Worm (Caenorhabditis elegans) whole organism, young adult: Measurements from ENCODE around the gene natb-1.

ENCODE experiments used
- B0019.2 ChIP-seq: fragments of 200-800 bp; sonication (Bioruptor generic); conservative IDR thresholded peaks from 2 replicates; pipeline ENCODE4 v1.3.6; 2022; ENCODE audit warnings: missing genetic modification reagents, missing genetic modification characterization, missing compliant biosample characterization
- C06A6.2 ChIP-seq: fragments of 200-800 bp; sonication (Bioruptor generic); conservative IDR thresholded peaks from 2 replicates; pipeline ENCODE4 v1.3.6; 2022; ENCODE audit warnings: missing genetic modification characterization, missing compliant biosample characterization
- F10E7.11 ChIP-seq: sonication (generic microtip); optimal IDR thresholded peaks from 2 replicates; lab custom pipeline; 2017; ENCODE audit warnings: mild to moderate bottlenecking, missing genetic modification characterization, moderate library complexity, missing compliant biosample characterization
- F23B12.7 ChIP-seq: sonication (generic microtip); optimal IDR thresholded peaks from 2 replicates; lab custom pipeline; 2017; ENCODE audit warnings: missing genetic modification characterization, mild to moderate bottlenecking, missing compliant biosample characterization, antibody characterized with exemption, moderate library complexity; ENCODE audit not compliant: insufficient read depth
- F33H1.4 ChIP-seq: fragments of 200-800 bp; sonication (Bioruptor generic); IDR thresholded peaks from 2 replicates; pipeline ENCODE4 v1.3.6; 2022; ENCODE audit warnings: missing genetic modification reagents, missing genetic modification characterization, missing compliant biosample characterization
- F39B2.1 ChIP-seq: fragments of 200-800 bp; sonication (Bioruptor generic); IDR thresholded peaks from 2 replicates; pipeline ENCODE4 v1.3.6; 2022; ENCODE audit warnings: missing genetic modification reagents, missing genetic modification characterization, missing compliant biosample characterization
- F49E8.2 ChIP-seq: sonication (generic microtip); optimal IDR thresholded peaks from 3 replicates; lab custom pipeline; 2017; ENCODE audit warnings: missing genetic modification characterization, mild to moderate bottlenecking, missing compliant biosample characterization, antibody characterized with exemption, moderate library complexity; ENCODE audit not compliant: insufficient read depth
- F57A8.1 ChIP-seq: fragments of 200-800 bp; sonication (Bioruptor generic); optimal IDR thresholded peaks from 2 replicates; lab custom pipeline; 2018; ENCODE audit warnings: mild to moderate bottlenecking, missing genetic modification characterization, moderate library complexity, missing compliant biosample characterization
- F57C9.4 ChIP-seq: sonication (generic microtip); optimal IDR thresholded peaks from 2 replicates; lab custom pipeline; 2017; ENCODE audit warnings: mild to moderate bottlenecking, missing genetic modification characterization, missing compliant biosample characterization
- K11D2.4 ChIP-seq: fragments of 200-800 bp; sonication (Bioruptor generic); IDR thresholded peaks from 2 replicates; pipeline ENCODE4 v1.3.6; 2022; ENCODE audit warnings: missing genetic modification reagents, missing genetic modification characterization, missing compliant biosample characterization
- T26A5.8 ChIP-seq: sonication (generic microtip); optimal IDR thresholded peaks from 2 replicates; lab custom pipeline; 2016; ENCODE audit warnings: missing genetic modification characterization, missing compliant biosample characterization
- Y53G8AR.9 ChIP-seq: fragments of 200-800 bp; sonication (Bioruptor generic); conservative IDR thresholded peaks from 2 replicates; pipeline ENCODE4 v1.3.6; 2022; ENCODE audit warnings: missing genetic modification reagents, missing genetic modification characterization, missing compliant biosample characterization
- Y56A3A.18 ChIP-seq: fragments of 200-800 bp; sonication (Bioruptor generic); IDR thresholded peaks from 2 replicates; pipeline ENCODE4 v1.3.6; 2022; ENCODE audit warnings: missing genetic modification reagents, missing genetic modification characterization, missing compliant biosample characterization
- Y95B8A.8 ChIP-seq: fragments of 200-800 bp; sonication (Bioruptor generic); IDR thresholded peaks from 2 replicates; pipeline ENCODE4 v1.3.6; 2022; ENCODE audit warnings: missing genetic modification reagents, missing genetic modification characterization, missing compliant biosample characterization
- ZK185.1 ChIP-seq: sonication (generic microtip); optimal IDR thresholded peaks from 2 replicates; lab custom pipeline; 2016; ENCODE audit warnings: mild to moderate bottlenecking, missing genetic modification characterization, missing compliant biosample characterization; ENCODE audit not compliant: poor library complexity, severe bottlenecking
- atf-7 ChIP-seq: sonication (generic microtip); optimal IDR thresholded peaks from 2 replicates; lab custom pipeline; 2017; ENCODE audit warnings: mild to moderate bottlenecking, missing genetic modification characterization, missing compliant biosample characterization
- athp-1 ChIP-seq: sonication (generic microtip); optimal IDR thresholded peaks from 2 replicates; lab custom pipeline; 2017; ENCODE audit warnings: mild to moderate bottlenecking, missing genetic modification characterization, missing compliant biosample characterization
- attf-3 ChIP-seq: fragments of 200-800 bp; sonication (Bioruptor generic); conservative IDR thresholded peaks from 2 replicates; pipeline ENCODE4 v1.3.6; 2022; ENCODE audit warnings: missing genetic modification reagents, missing genetic modification characterization, missing compliant biosample characterization
- attf-6 ChIP-seq: fragments of 200-800 bp; sonication (Bioruptor generic); IDR thresholded peaks from 2 replicates; pipeline ENCODE4 v1.3.6; 2022; ENCODE audit warnings: missing genetic modification reagents, missing genetic modification characterization, missing compliant biosample characterization
- ccch-3 ChIP-seq: fragments of 200-800 bp; sonication (Bioruptor generic); optimal IDR thresholded peaks from 2 replicates; lab custom pipeline; 2018; ENCODE audit warnings: mild to moderate bottlenecking, missing genetic modification characterization, missing compliant biosample characterization
- ceh-40 ChIP-seq: fragments of 200-800 bp; sonication (Bioruptor generic); IDR thresholded peaks from 2 replicates; pipeline ENCODE4 v1.3.6; 2022; ENCODE audit warnings: missing genetic modification characterization, missing compliant biosample characterization
- ceh-79 ChIP-seq: sonication (generic microtip); optimal IDR thresholded peaks from 2 replicates; lab custom pipeline; 2017; ENCODE audit warnings: mild to moderate bottlenecking, missing genetic modification characterization, missing compliant biosample characterization
- ceh-91 ChIP-seq: fragments of 200-800 bp; sonication (Bioruptor generic); IDR thresholded peaks from 2 replicates; pipeline ENCODE4 v1.3.6; 2022; ENCODE audit warnings: missing genetic modification reagents, missing genetic modification characterization, missing compliant biosample characterization
- dox-1 ChIP-seq: fragments of 200-800 bp; sonication (Bioruptor generic); IDR thresholded peaks from 2 replicates; pipeline ENCODE4 v1.3.6; 2022; ENCODE audit warnings: missing genetic modification reagents, missing genetic modification characterization, missing compliant biosample characterization
- dpl-1 ChIP-seq: fragments of 150-350 bp; optimal IDR thresholded peaks from 2 replicates; lab custom pipeline; 2014; ENCODE audit warnings: missing biosample characterization, missing genetic modification reagents, missing genetic modification characterization
- egl-18 ChIP-seq: fragments of 200-800 bp; sonication (Bioruptor generic); IDR thresholded peaks from 2 replicates; pipeline ENCODE4 v1.3.6; 2022; ENCODE audit warnings: missing genetic modification reagents, missing genetic modification characterization, missing compliant biosample characterization
- ets-4 ChIP-seq: fragments of 200-800 bp; sonication (Bioruptor generic); optimal IDR thresholded peaks from 2 replicates; lab custom pipeline; 2018; ENCODE audit warnings: mild to moderate bottlenecking, missing genetic modification characterization, missing compliant biosample characterization
- fkh-3 ChIP-seq: sonication (generic microtip); optimal IDR thresholded peaks from 2 replicates; lab custom pipeline; 2016; ENCODE audit warnings: mild to moderate bottlenecking, missing genetic modification characterization, missing compliant biosample characterization
- hmg-1.2 ChIP-seq: fragments of 200-800 bp; sonication (Bioruptor generic); IDR thresholded peaks from 2 replicates; pipeline ENCODE4 v1.3.6; 2022; ENCODE audit warnings: missing genetic modification reagents, missing genetic modification characterization, missing compliant biosample characterization
- hmg-20 ChIP-seq: fragments of 200-800 bp; sonication (Bioruptor generic); IDR thresholded peaks from 2 replicates; pipeline ENCODE4 v1.3.6; 2022; ENCODE audit warnings: missing genetic modification reagents, missing genetic modification characterization, missing compliant biosample characterization
- hsf-1 ChIP-seq: fragments of 200-800 bp; sonication (Bioruptor generic); IDR thresholded peaks from 2 replicates; pipeline ENCODE4 v1.3.6; 2022; ENCODE audit warnings: missing genetic modification reagents, missing genetic modification characterization, missing compliant biosample characterization
- lin-40 ChIP-seq: sonication (generic microtip); optimal IDR thresholded peaks from 2 replicates; lab custom pipeline; 2016; ENCODE audit warnings: missing genetic modification characterization, mild to moderate bottlenecking, missing compliant biosample characterization, missing genotype, missing genetic modification reagents
- madf-3 ChIP-seq: fragments of 200-800 bp; sonication (Bioruptor generic); IDR thresholded peaks from 2 replicates; pipeline ENCODE4 v1.3.6; 2022; ENCODE audit warnings: missing genetic modification reagents, missing genetic modification characterization, missing compliant biosample characterization
- madf-6 ChIP-seq: fragments of 200-800 bp; sonication (Bioruptor generic); IDR thresholded peaks from 2 replicates; pipeline ENCODE4 v1.3.6; 2022; ENCODE audit warnings: missing genetic modification reagents, missing genetic modification characterization, missing compliant biosample characterization
- mel-28 ChIP-seq: sonication (generic microtip); optimal IDR thresholded peaks from 2 replicates; lab custom pipeline; 2016; ENCODE audit warnings: borderline replicate concordance, mild to moderate bottlenecking, missing genetic modification characterization, missing compliant biosample characterization
- nfyb-1 ChIP-seq: fragments of 200-800 bp; sonication (Bioruptor generic); IDR thresholded peaks from 2 replicates; pipeline ENCODE4 v1.3.6; 2022; ENCODE audit warnings: missing genetic modification reagents, missing genetic modification characterization, missing compliant biosample characterization
- pbrm-1 ChIP-seq: fragments of 200-800 bp; sonication (Bioruptor generic); IDR thresholded peaks from 2 replicates; pipeline ENCODE4 v1.3.6; 2022; ENCODE audit warnings: missing genetic modification reagents, missing genetic modification characterization, missing compliant biosample characterization
- rcor-1 ChIP-seq: fragments of 200-800 bp; sonication (Bioruptor generic); IDR thresholded peaks from 2 replicates; pipeline ENCODE4 v1.3.6; 2022; ENCODE audit warnings: missing genetic modification reagents, missing genetic modification characterization, missing compliant biosample characterization
- sdz-38 ChIP-seq: sonication (generic microtip); optimal IDR thresholded peaks from 2 replicates; lab custom pipeline; 2016; ENCODE audit warnings: missing genotype, missing genetic modification characterization, missing compliant biosample characterization
- sea-2 ChIP-seq: fragments of 200-800 bp; sonication (Bioruptor generic); IDR thresholded peaks from 2 replicates; pipeline ENCODE4 v1.3.6; 2022; ENCODE audit warnings: missing genetic modification characterization, missing compliant biosample characterization
- snpc-4 ChIP-seq, 5 experiments: fragments of 150-350 bp in 1 of 5; sonication (generic microtip) in 4 of 5; optimal IDR thresholded peaks; 2 replicates each; lab custom pipeline; 2014 to 2018; ENCODE audit warnings: missing genetic modification characterization in 5 of 5, missing biosample characterization in 3 of 5, antibody characterized with exemption in 2 of 5, mild to moderate bottlenecking in 2 of 5, missing compliant biosample characterization in 2 of 5, missing genotype in 2 of 5, moderate library complexity in 2 of 5, missing genetic modification reagents in 1 of 5
- somi-1 ChIP-seq: fragments of 200-800 bp; sonication (Bioruptor generic); optimal IDR thresholded peaks from 2 replicates; lab custom pipeline; 2018; ENCODE audit warnings: mild to moderate bottlenecking, missing genetic modification characterization, missing compliant biosample characterization
- tlf-1 ChIP-seq: fragments of 200-800 bp; sonication (Bioruptor generic); optimal IDR thresholded peaks from 2 replicates; lab custom pipeline; 2018; ENCODE audit warnings: mild to moderate bottlenecking, missing genetic modification characterization, missing compliant biosample characterization
- xnd-1 ChIP-seq: sonication (generic microtip); optimal IDR thresholded peaks from 2 replicates; lab custom pipeline; 2016; ENCODE audit warnings: missing genotype, missing genetic modification reagents, missing genetic modification characterization, missing compliant biosample characterization
- ztf-26 ChIP-seq: sonication (generic microtip); optimal IDR thresholded peaks from 2 replicates; lab custom pipeline; 2017; ENCODE audit warnings: missing genetic modification characterization, missing compliant biosample characterization
- ztf-28 ChIP-seq: fragments of 200-800 bp; sonication (Bioruptor generic); IDR thresholded peaks from 2 replicates; pipeline ENCODE4 v1.3.6; 2022; ENCODE audit warnings: missing genetic modification reagents, missing genetic modification characterization, missing compliant biosample characterization
- ztf-3 ChIP-seq: fragments of 200-800 bp; sonication (Bioruptor generic); optimal IDR thresholded peaks from 2 replicates; lab custom pipeline; 2018; ENCODE audit warnings: mild to moderate bottlenecking, missing genetic modification characterization, missing compliant biosample characterization

Gene natb-1

ce11 chrV:8028825-8029489 lies 45.7 kb upstream of the natb-1 start, which contains the start of gene oma-2 (continued):
- TF ChIP-seq Y95B8A.8 (0 out of 2 replicates have a peak, but pooled peaks have one; percentile 47), F39B2.1 (GFP tag; lab: Robert Waterston, UW) (no peak), ceh-79 (no peak), rcor-1 (GFP tag; lab: Robert Waterston, UW) (peak; percentile 49), nfyb-1 (GFP tag; lab: Robert Waterston, UW) (0 out of 2 replicates have a peak, but pooled peaks have one; percentile 33), hmg-1.2 (GFP tag; lab: Robert Waterston, UW) (peak; percentile 45), F10E7.11 (tag; lab: Kevin White, UChicago) (no peak), ztf-28 (GFP tag; lab: Robert Waterston, UW) (no peak), madf-3 (0 out of 2 replicates have a peak, but pooled peaks have one; percentile 16), sea-2 (GFP tag; lab: Robert Waterston, UW) (no peak), F57C9.4 (tag; lab: Kevin White, UChicago) (no peak), ceh-40 (no peak), ZK185.1 (peak; percentile 18), ccch-3 (GFP tag; lab: Kevin White, UChicago) (no peak), ztf-26 (tag; lab: Kevin White, UChicago) (no peak), C06A6.2 (no peak), F57A8.1 (no peak), F33H1.4 (GFP tag; lab: Robert Waterston, UW) (peak; percentile 87), mel-28 (no peak), Y53G8AR.9 (GFP tag; lab: Robert Waterston, UW) (0 out of 2 replicates have a peak, but pooled peaks have one; percentile 52), K11D2.4 (GFP tag; lab: Robert Waterston, UW) (no peak), athp-1 (tag; lab: Kevin White, UChicago) (no peak), attf-3 (GFP tag; lab: Robert Waterston, UW) (0 out of 2 replicates have a peak, but pooled peaks have one; percentile 21), F23B12.7 (tag; lab: Kevin White, UChicago) (peak; percentile 26), somi-1 (no peak), egl-18 (no peak), dox-1 (peak; percentile 56), sdz-38 (tag; lab: Kevin White, UChicago) (no peak), ceh-91 (GFP tag; lab: Robert Waterston, UW) (peak; percentile 84), F49E8.2 (tag; lab: Kevin White, UChicago) (peak; percentile 76), Y56A3A.18 (GFP tag; lab: Robert Waterston, UW) (0 out of 2 replicates have a peak, but pooled peaks have one; percentile 14), tlf-1 (GFP tag; lab: Kevin White, UChicago) (peak; percentile 45), lin-40 (tag; lab: Kevin White, UChicago) (no peak), atf-7 (no peak), ztf-3 (no peak), hmg-20 (GFP tag; lab: Robert Waterston, UW) (no peak), attf-6 (GFP tag; lab: Robert Waterston, UW) (no peak), xnd-1 (tag; lab: Kevin White, UChicago) (peak; percentile 89), fkh-3 (tag; lab: Kevin White, UChicago) (no peak), ets-4 (GFP tag; lab: Kevin White, UChicago) (no peak), madf-6 (GFP tag; lab: Robert Waterston, UW) (peak; percentile 96), pbrm-1 (GFP tag; lab: Robert Waterston, UW) (peak; percentile 37; the same call in 1 of the 2 replicates), dpl-1 (GFP tag; lab: Kevin White, UChicago) (peak; percentile 36), snpc-4 (GFP tag; optimal IDR thresholded peaks at IDR 0.05; lab: Kevin White, UChicago) (no peak), snpc-4 (tag; optimal IDR thresholded peaks at IDR 0.05; lab: Kevin White, UChicago) (peak in 1 of 4 experiments; percentile 39), hsf-1 (GFP tag; lab: Robert Waterston, UW) (peak; percentile 90), B0019.2 (0 out of 2 replicates have a peak, but pooled peaks have one; percentile 22), T26A5.8 (tag; lab: Kevin White, UChicago) (no peak)
